Fruit fly (Drosophila melanogaster): Measurements from ENCODE around the gene CG11899.

dm6 chr3R:29207996-29208395 lies 7.7 kb downstream of the CG11899 start:
- TF ChIP-seq Adf1 (GFP tag; IDR thresholded peaks at IDR 0.05) (no peak), CG12155 (GFP tag; optimal IDR thresholded peaks at IDR 0.05) (peak; percentile 24), sug (tag; optimal IDR thresholded peaks at IDR 0.05) (no peak), jigr1 (GFP tag; IDR thresholded peaks at IDR 0.05) (no peak), lab (GFP tag; optimal IDR thresholded peaks at IDR 0.05) (peak; percentile 65), peb (GFP tag; IDR thresholded peaks at IDR 0.05) (peak; percentile 37; the same call in 1 of the 2 replicates), CG8359 (GFP tag; optimal IDR thresholded peaks at IDR 0.05; ENCODE audit: borderline replicate concordance) (peak; percentile 36), crc (GFP tag; optimal IDR thresholded peaks at IDR 0.05) (no peak)

Data from whole organism, embryonic.